Worm (Caenorhabditis elegans) whole organism, L3 larva: Measurements from ENCODE around the gene Y58A7A.4.

ENCODE experiments used
- aly-2 ChIP-seq: fragments of 150-350 bp; optimal IDR thresholded peaks from 2 replicates; lab custom pipeline; 2014; ENCODE audit warnings: missing biosample characterization, missing genetic modification characterization
- ama-1 ChIP-seq: fragments of 150-350 bp; optimal IDR thresholded peaks from 2 replicates; lab custom pipeline; 2018
- ceh-16 ChIP-seq: sonication (generic microtip); optimal IDR thresholded peaks from 2 replicates; lab custom pipeline; 2017; ENCODE audit warnings: missing biosample characterization, missing genetic modification characterization
- daf-12 ChIP-seq: fragments of 150-350 bp; optimal IDR thresholded peaks from 2 replicates; lab custom pipeline; 2014; ENCODE audit warnings: missing biosample characterization, missing genetic modification reagents, missing genetic modification characterization
- egl-27 ChIP-seq: sonication (generic microtip); optimal IDR thresholded peaks from 4 replicates; lab custom pipeline; 2017; ENCODE audit warnings: missing biosample characterization, missing genetic modification reagents, missing genetic modification characterization
- egl-5 ChIP-seq: fragments of 150-350 bp; optimal IDR thresholded peaks from 2 replicates; lab custom pipeline; 2017; ENCODE audit warnings: missing biosample characterization, missing genetic modification reagents, missing genetic modification characterization, inconsistent platforms
- elt-1 ChIP-seq: fragments of 150-350 bp; optimal IDR thresholded peaks from 2 replicates; lab custom pipeline; 2014; ENCODE audit warnings: missing biosample characterization, missing genetic modification characterization
- elt-2 ChIP-seq: sonication (generic microtip); optimal IDR thresholded peaks from 2 replicates; lab custom pipeline; 2016; ENCODE audit warnings: missing genetic modification reagents, mild to moderate bottlenecking, missing genetic modification characterization, missing compliant biosample characterization
- elt-3 ChIP-seq, 3 experiments: fragments of 150-350 bp in 1 of 3; sonication (generic microtip) in 2 of 3; optimal IDR thresholded peaks; 2 replicates in 2 of 3; 4 replicates in 1 of 3; lab custom pipeline; 2014 to 2017; ENCODE audit warnings: missing biosample characterization in 3 of 3, missing genetic modification characterization in 3 of 3
- eor-1 ChIP-seq, 2 experiments: fragments of 150-350 bp; optimal IDR thresholded peaks; 2 replicates each; lab custom pipeline; 2014 to 2018; ENCODE audit warnings: missing biosample characterization in 2 of 2, missing genetic modification characterization in 2 of 2
- fkh-2 ChIP-seq: fragments of 150-350 bp; optimal IDR thresholded peaks from 2 replicates; lab custom pipeline; 2014; ENCODE audit warnings: missing biosample characterization, missing genetic modification reagents, missing genetic modification characterization
- hmg-11 ChIP-seq: sonication (generic microtip); optimal IDR thresholded peaks from 2 replicates; lab custom pipeline; 2016; ENCODE audit warnings: missing genetic modification characterization, missing compliant biosample characterization
- jun-1 ChIP-seq: fragments of 150-350 bp; optimal IDR thresholded peaks from 2 replicates; lab custom pipeline; 2014; ENCODE audit warnings: missing biosample characterization, missing genetic modification reagents, missing genetic modification characterization
- lsy-12 ChIP-seq: sonication (generic microtip); optimal IDR thresholded peaks from 2 replicates; lab custom pipeline; 2016; ENCODE audit warnings: mild to moderate bottlenecking, missing genetic modification characterization, missing compliant biosample characterization
- mdl-1 ChIP-seq: fragments of 150-350 bp; optimal IDR thresholded peaks from 2 replicates; lab custom pipeline; 2014; ENCODE audit warnings: missing biosample characterization, missing genetic modification characterization
- nhr-237 ChIP-seq: fragments of 150-350 bp; optimal IDR thresholded peaks from 2 replicates; lab custom pipeline; 2014; ENCODE audit warnings: missing biosample characterization, missing genetic modification characterization
- nhr-25 ChIP-seq: sonication (generic microtip); optimal IDR thresholded peaks from 2 replicates; lab custom pipeline; 2017; ENCODE audit warnings: missing biosample characterization, missing genetic modification characterization
- nhr-28 ChIP-seq: fragments of 150-350 bp; optimal IDR thresholded peaks from 2 replicates; lab custom pipeline; 2014; ENCODE audit warnings: missing biosample characterization, missing genetic modification characterization
- nhr-43 ChIP-seq: sonication (generic microtip); optimal IDR thresholded peaks from 2 replicates; lab custom pipeline; 2016; ENCODE audit warnings: mild to moderate bottlenecking, missing genetic modification characterization, missing compliant biosample characterization; ENCODE audit not compliant: poor library complexity, severe bottlenecking
- nhr-67 ChIP-seq: fragments of 150-350 bp; optimal IDR thresholded peaks from 2 replicates; lab custom pipeline; 2014; ENCODE audit warnings: missing biosample characterization, missing genetic modification characterization
- nhr-77 ChIP-seq: fragments of 150-350 bp; optimal IDR thresholded peaks from 2 replicates; lab custom pipeline; 2014; ENCODE audit warnings: missing biosample characterization, missing genetic modification characterization
- pqm-1 ChIP-seq: fragments of 150-350 bp; optimal IDR thresholded peaks from 2 replicates; lab custom pipeline; 2017; ENCODE audit warnings: missing biosample characterization, missing genetic modification characterization, inconsistent platforms
- sea-2 ChIP-seq: fragments of 150-350 bp; sonication (generic microtip); optimal IDR thresholded peaks from 4 replicates; lab custom pipeline; 2014; ENCODE audit warnings: missing biosample characterization, missing genetic modification reagents, missing genetic modification characterization
- skn-1 ChIP-seq: fragments of 150-350 bp; optimal IDR thresholded peaks from 2 replicates; lab custom pipeline; 2014; ENCODE audit warnings: missing biosample characterization, missing genetic modification characterization
- snpc-4 ChIP-seq: fragments of 150-350 bp; optimal IDR thresholded peaks from 2 replicates; lab custom pipeline; 2014; ENCODE audit warnings: missing biosample characterization, missing genetic modification characterization
- tbx-2 ChIP-seq: sonication (generic microtip); optimal IDR thresholded peaks from 2 replicates; lab custom pipeline; 2016; ENCODE audit warnings: mild to moderate bottlenecking, missing genetic modification characterization, missing compliant biosample characterization
- unc-39 ChIP-seq: sonication (generic microtip); optimal IDR thresholded peaks from 4 replicates; lab custom pipeline; 2017; ENCODE audit warnings: missing biosample characterization, missing genetic modification characterization
- unc-62 ChIP-seq: fragments of 150-350 bp; sonication (generic microtip); optimal IDR thresholded peaks from 4 replicates; lab custom pipeline; 2014; ENCODE audit warnings: missing biosample characterization, missing genetic modification reagents, missing genetic modification characterization
- zag-1 ChIP-seq: fragments of 150-350 bp; optimal IDR thresholded peaks from 2 replicates; lab custom pipeline; 2014; ENCODE audit warnings: missing biosample characterization, missing genetic modification characterization
- ztf-11 ChIP-seq: fragments of 150-350 bp; optimal IDR thresholded peaks from 2 replicates; lab custom pipeline; 2014; ENCODE audit warnings: missing biosample characterization, missing genetic modification characterization

Y58A7A.4 gene

DNA sequence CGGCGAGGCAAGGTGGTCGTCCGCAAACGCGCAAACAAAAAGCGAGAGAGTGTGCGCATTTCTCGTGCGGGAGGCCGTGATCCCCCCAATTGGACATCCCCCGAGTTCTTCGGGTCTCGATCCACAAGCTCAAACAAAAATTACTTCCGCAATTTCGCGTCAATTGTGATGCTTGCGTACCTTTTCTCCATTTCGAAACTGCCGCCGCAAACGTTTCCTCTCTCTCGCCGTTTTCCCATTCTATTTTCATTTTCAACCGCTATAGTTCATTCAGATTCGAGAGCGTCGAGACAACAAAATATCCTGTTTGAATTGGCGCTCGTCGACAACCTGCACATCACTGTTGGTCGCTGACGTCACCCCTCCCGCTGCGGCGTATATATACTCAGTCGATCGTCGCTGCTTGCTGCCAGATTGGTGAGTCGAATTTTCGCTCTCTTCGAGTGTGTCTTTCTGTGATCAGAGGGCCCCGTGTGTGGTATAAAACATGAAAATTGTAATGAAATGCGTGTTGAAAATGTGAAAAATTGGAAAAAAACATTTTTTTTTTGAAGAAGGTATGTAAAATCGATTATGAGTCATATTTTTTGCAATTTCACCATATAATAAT is 35.4 kb downstream of the Y58A7A.4 start, which contains the start of the genes pqn-51 and K11D12.14 (continued):
- peak; percentile 72 for TF ChIP-seq elt-1
- peak; percentile 38 for TF ChIP-seq hmg-11 (tag; lab: Kevin White, UChicago)
- TF ChIP-seq aly-2 (tag; lab: Kevin White, UChicago), result no peak

DNA sequence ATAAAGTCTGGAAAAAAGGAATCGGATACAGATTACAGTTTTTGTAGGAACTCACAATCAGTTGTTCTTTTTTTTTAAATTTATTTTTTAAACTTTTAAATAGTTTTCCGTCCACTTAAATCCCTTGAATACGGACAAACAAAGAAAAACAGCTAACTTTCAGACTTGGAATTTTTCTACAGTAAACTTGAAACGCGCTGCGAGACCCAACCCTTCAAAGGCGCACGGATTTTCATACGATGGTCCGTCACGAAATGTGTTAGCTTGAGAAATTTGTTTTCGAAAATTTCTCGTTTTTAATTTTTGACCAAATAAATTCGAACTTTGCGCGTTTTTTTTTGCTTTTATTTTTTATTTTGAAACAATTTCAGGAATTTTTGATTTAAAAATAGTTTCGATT is 38.2 kb downstream of the Y58A7A.4 start:
- TF ChIP-seq nhr-25 (tag; lab: Kevin White, UChicago) (no peak), eor-1 (tag; optimal IDR thresholded peaks at IDR 0.05; lab: Kevin White, UChicago) (no peak), pqm-1 (tag; lab: Kevin White, UChicago) (no peak), nhr-67 (tag; lab: Kevin White, UChicago) (no peak), hmg-11 (tag; lab: Kevin White, UChicago) (no peak), fkh-2 (tag; lab: Kevin White, UChicago) (no peak)

DNA sequence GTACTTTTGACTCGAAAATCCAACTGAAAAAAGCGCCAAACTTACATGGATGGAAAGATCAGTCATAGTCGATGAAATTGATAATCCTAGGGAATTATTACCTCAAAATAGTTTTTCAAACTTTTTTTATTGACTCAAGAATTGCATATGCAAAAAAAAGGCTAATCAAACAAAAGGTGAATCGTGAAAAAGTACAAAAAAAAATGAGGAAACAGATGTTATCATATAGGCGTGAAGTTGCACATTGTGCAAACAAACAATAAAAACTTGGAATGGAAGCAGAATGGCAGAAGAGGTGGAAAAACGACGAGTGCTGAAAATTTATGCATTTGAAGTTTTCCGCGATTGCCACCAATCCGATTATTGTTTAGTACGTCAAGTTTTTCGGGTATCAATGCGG is 38.7 kb downstream of the Y58A7A.4 start, which contains the start of gene exc-14:
TSS of gene exc-14 (minus strand) at position 101 of the 400 bp plus-strand sequence.
- TF ChIP-seq mdl-1 (tag; lab: Kevin White, UChicago) (no peak), unc-62 (GFP tag; lab: Kevin White, UChicago) (no peak), aly-2 (tag; lab: Kevin White, UChicago) (no peak), fkh-2 (tag; lab: Kevin White, UChicago) (no peak), sea-2 (GFP tag; lab: Kevin White, UChicago) (no peak), jun-1 (no peak), unc-39 (no peak), zag-1 (no peak), daf-12 (no peak), nhr-67 (tag; lab: Kevin White, UChicago) (no peak), elt-1 (no peak)

- no peak for TF ChIP-seq nhr-237
- no peak for TF ChIP-seq unc-62 (GFP tag; lab: Kevin White, UChicago)
- no peak for TF ChIP-seq elt-3 (tag; optimal IDR thresholded peaks at IDR 0.05; lab: Kevin White, UChicago)
- TF ChIP-seq elt-1, result no peak
- TF ChIP-seq nhr-67 (tag; lab: Kevin White, UChicago), result no peak
Measured at ce11 chrV:5040925-5041324, 43.9 kb downstream of the Y58A7A.4 start, which contains the start of gene K11D12.8. Gene K11D12.8, minus strand, starts transcription at chrV:5041001.

ce11 chrV:5039559-5039958 is 45.2 kb downstream of the Y58A7A.4 start, which contains the start of gene K11D12.11:
Gene K11D12.11, minus strand, starts transcription at chrV:5039600.
- TF ChIP-seq nhr-43 (tag; lab: Kevin White, UChicago) (no peak), tbx-2 (tag; lab: Kevin White, UChicago) (no peak), snpc-4 (tag; lab: Kevin White, UChicago) (no peak), zag-1 (no peak), lsy-12 (no peak), ztf-11 (tag; lab: Kevin White, UChicago) (no peak), nhr-28 (tag; lab: Kevin White, UChicago) (no peak), nhr-77 (tag; lab: Kevin White, UChicago) (no peak), elt-2 (tag; lab: Kevin White, UChicago) (no peak), nhr-25 (tag; lab: Kevin White, UChicago) (no peak), pqm-1 (tag; lab: Kevin White, UChicago) (no peak), elt-1 (no peak), ama-1 (lab: Kevin White, UChicago) (no peak), hmg-11 (tag; lab: Kevin White, UChicago) (no peak), skn-1 (tag; lab: Kevin White, UChicago) (no peak), egl-27 (no peak), ceh-16 (tag; lab: Kevin White, UChicago) (no peak), egl-5 (tag; lab: Kevin White, UChicago) (no peak)

DNA sequence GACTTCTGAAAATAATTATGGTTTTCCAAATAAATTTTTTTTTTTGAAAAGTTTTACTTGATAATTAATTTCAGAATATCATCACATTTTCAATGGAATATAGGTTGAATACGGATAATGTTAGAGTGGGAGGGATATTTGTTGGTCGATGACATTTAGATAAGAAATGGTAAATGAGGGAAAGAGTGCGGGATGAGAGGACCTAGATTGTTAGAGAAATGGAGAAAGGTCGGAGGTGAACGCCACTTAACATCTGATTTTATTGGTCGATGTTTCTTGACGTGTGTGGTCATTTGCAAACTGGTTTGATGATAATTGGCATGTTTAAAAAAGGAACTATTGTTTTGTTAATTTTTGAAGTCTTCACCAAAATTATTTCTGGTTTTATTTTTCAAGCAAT is 46.4 kb downstream of the Y58A7A.4 start:
- TF ChIP-seq nhr-25 (tag; lab: Kevin White, UChicago) (peak; percentile 60), pqm-1 (tag; lab: Kevin White, UChicago) (no peak)
